Fruit fly (Drosophila melanogaster) whole organism, wandering third instar larva: ENCODE measurements around the gene ear.

Source experiments
- Abd-B ChIP-seq: fragments of >200 bp; optimal IDR thresholded peaks from 2 replicates; lab custom pipeline; 2017; ENCODE audit warnings: missing biosample characterization, missing genetic modification characterization
- CG32264 ChIP-seq: fragments of 200-800 bp; sonication (Bioruptor generic); optimal IDR thresholded peaks from 2 replicates; lab custom pipeline; 2016; ENCODE audit warnings: missing biosample characterization, missing genetic modification characterization
- CG9705 ChIP-seq: fragments of 200-800 bp; sonication (Bioruptor generic); optimal IDR thresholded peaks from 2 replicates; lab custom pipeline; 2018; ENCODE audit warnings: missing biosample characterization, mild to moderate bottlenecking, missing genetic modification characterization
- CrebA ChIP-seq: fragments of 200-800 bp; sonication (Bioruptor generic); optimal IDR thresholded peaks from 2 replicates; lab custom pipeline; 2016; ENCODE audit warnings: missing biosample characterization, mild to moderate bottlenecking, missing genetic modification characterization, borderline replicate concordance
- Dfd ChIP-seq: fragments of >200 bp; optimal IDR thresholded peaks from 2 replicates; lab custom pipeline; 2017; ENCODE audit warnings: missing biosample characterization, missing genetic modification characterization
- Dif ChIP-seq: fragments of 200-275, 200-300 bp; sonication (Bioruptor generic); optimal IDR thresholded peaks from 2 replicates; lab custom pipeline; 2018; ENCODE audit warnings: missing biosample characterization, missing genetic modification characterization; ENCODE audit not compliant: partially characterized antibody
- GATAd ChIP-seq: sonication (Bioruptor generic); optimal IDR thresholded peaks from 2 replicates; lab custom pipeline; 2016; ENCODE audit warnings: missing biosample characterization, missing genetic modification characterization
- HLH106 ChIP-seq: fragments of 200-800 bp; optimal IDR thresholded peaks from 3 replicates; lab custom pipeline; 2019; ENCODE audit warnings: missing biosample characterization, mild to moderate bottlenecking, missing genetic modification characterization, moderate library complexity
- Hnf4 ChIP-seq: fragments of 200-800 bp; sonication (Bioruptor generic); optimal IDR thresholded peaks from 2 replicates; lab custom pipeline; 2016; ENCODE audit warnings: missing biosample characterization, mild to moderate bottlenecking, missing genetic modification characterization
- Hr78 ChIP-seq: fragments of >200 bp; optimal IDR thresholded peaks from 2 replicates; lab custom pipeline; 2017; ENCODE audit warnings: missing biosample characterization, missing genetic modification characterization
- Hr83 ChIP-seq: fragments of 200-300 bp; sonication (Bioruptor generic); optimal IDR thresholded peaks from 2 replicates; lab custom pipeline; 2016; ENCODE audit warnings: missing biosample characterization, mild to moderate bottlenecking, missing genetic modification characterization, moderate library complexity; ENCODE audit not compliant: poor library complexity, severe bottlenecking
- Jra ChIP-seq: sonication (Bioruptor generic); optimal IDR thresholded peaks from 2 replicates; lab custom pipeline; 2016; ENCODE audit warnings: missing biosample characterization, missing genetic modification characterization
- Mio ChIP-seq: sonication (Bioruptor generic); optimal IDR thresholded peaks from 2 replicates; lab custom pipeline; 2016; ENCODE audit warnings: missing biosample characterization, missing genetic modification characterization
- Myc ChIP-seq: fragments of >200 bp; optimal IDR thresholded peaks from 2 replicates; lab custom pipeline; 2017
- N ChIP-seq: fragments of >200 bp; optimal IDR thresholded peaks from 2 replicates; lab custom pipeline; 2018; ENCODE audit warnings: missing biosample characterization, missing external identifiers, missing genetic modification characterization
- OdsH ChIP-seq: fragments of 200-800 bp; sonication (Bioruptor generic); optimal IDR thresholded peaks from 2 replicates; lab custom pipeline; 2016; ENCODE audit warnings: missing biosample characterization, mild to moderate bottlenecking, missing genetic modification characterization
- Rel ChIP-seq, 2 experiments: fragments of 200-800 bp; sonication (Bioruptor generic) in 1 of 2; optimal IDR thresholded peaks; 2 replicates in 1 of 2; 3 replicates in 1 of 2; lab custom pipeline; 2016 to 2019; ENCODE audit warnings: mild to moderate bottlenecking in 2 of 2, missing biosample characterization in 2 of 2, missing genetic modification characterization in 2 of 2, moderate library complexity in 1 of 2
- Sp1 ChIP-seq: fragments of 200-800 bp; sonication (Bioruptor generic); optimal IDR thresholded peaks from 3 replicates; lab custom pipeline; 2019; ENCODE audit warnings: missing biosample characterization, mild to moderate bottlenecking, missing genetic modification characterization, moderate library complexity
- Vsx2 ChIP-seq: fragments of 200-300, 225-300 bp; sonication (Bioruptor generic); optimal IDR thresholded peaks from 2 replicates; lab custom pipeline; 2018; ENCODE audit warnings: missing biosample characterization, missing genetic modification characterization; ENCODE audit not compliant: partially characterized antibody
- br ChIP-seq: fragments of 200-800 bp; sonication (Bioruptor generic); optimal IDR thresholded peaks from 2 replicates; lab custom pipeline; 2016; ENCODE audit warnings: missing biosample characterization, missing genetic modification characterization
- brk ChIP-seq: fragments of 200-800 bp; sonication (Bioruptor generic); optimal IDR thresholded peaks from 2 replicates; lab custom pipeline; 2016; ENCODE audit warnings: missing biosample characterization, mild to moderate bottlenecking, missing genetic modification characterization
- dl ChIP-seq, 2 experiments: fragments of 175-275, 200-275 bp in 1 of 2; fragments of 200-275 bp in 1 of 2; sonication (Bioruptor generic); optimal IDR thresholded peaks; lab custom pipeline; 2018; ENCODE audit warnings: mild to moderate bottlenecking in 2 of 2, missing biosample characterization in 2 of 2, missing genetic modification characterization in 2 of 2, moderate library complexity in 2 of 2; ENCODE audit not compliant: partially characterized antibody in 2 of 2, insufficient read depth in 1 of 2
- dmrt93B ChIP-seq: fragments of 200-800 bp; sonication (Bioruptor generic); optimal IDR thresholded peaks from 2 replicates; lab custom pipeline; 2018; ENCODE audit warnings: missing biosample characterization, mild to moderate bottlenecking, missing genetic modification characterization
- dsf ChIP-seq: sonication (Bioruptor generic); optimal IDR thresholded peaks from 2 replicates; lab custom pipeline; 2016; ENCODE audit warnings: missing biosample characterization, missing genetic modification characterization, borderline replicate concordance
- ey ChIP-seq: fragments of 200-800 bp; sonication (Bioruptor generic); optimal IDR thresholded peaks from 2 replicates; lab custom pipeline; 2016; ENCODE audit warnings: missing biosample characterization, missing genetic modification characterization
- foxo ChIP-seq, 2 experiments: fragments of 200-800 bp; sonication (Bioruptor generic); optimal IDR thresholded peaks; 2 replicates in 1 of 2; 3 replicates in 1 of 2; lab custom pipeline; 2016 to 2017; ENCODE audit warnings: missing biosample characterization in 2 of 2, missing genetic modification characterization in 2 of 2
- fru ChIP-seq: fragments of 200-800 bp; sonication (Bioruptor generic); optimal IDR thresholded peaks from 3 replicates; lab custom pipeline; 2016; ENCODE audit warnings: missing biosample characterization, mild to moderate bottlenecking, missing genetic modification characterization
- h ChIP-seq: fragments of 200-800 bp; sonication (Bioruptor generic); optimal IDR thresholded peaks from 3 replicates; lab custom pipeline; 2016; ENCODE audit warnings: missing biosample characterization, mild to moderate bottlenecking, missing genetic modification characterization
- jim ChIP-seq: fragments of 175-275, 200-325 bp; sonication (Bioruptor generic); optimal IDR thresholded peaks from 2 replicates; lab custom pipeline; 2016; ENCODE audit warnings: missing biosample characterization, mild to moderate bottlenecking, missing genetic modification characterization
- lola ChIP-seq: fragments of >200 bp; optimal IDR thresholded peaks from 2 replicates; lab custom pipeline; 2017; ENCODE audit warnings: missing biosample characterization, missing genetic modification characterization
- pan ChIP-seq: fragments of >200 bp; optimal IDR thresholded peaks from 2 replicates; lab custom pipeline; 2017
- psq ChIP-seq: fragments of 200-800 bp; sonication (Bioruptor generic); optimal IDR thresholded peaks from 3 replicates; lab custom pipeline; 2017; ENCODE audit warnings: missing biosample characterization, mild to moderate bottlenecking, missing genetic modification characterization, moderate library complexity
- rgr ChIP-seq: fragments of 200-800 bp; sonication (Bioruptor generic); optimal IDR thresholded peaks from 3 replicates; lab custom pipeline; 2016; ENCODE audit warnings: missing biosample characterization, mild to moderate bottlenecking, missing genetic modification characterization
- sage ChIP-seq: fragments of 200-800 bp; sonication (Bioruptor generic); optimal IDR thresholded peaks from 2 replicates; lab custom pipeline; 2016; ENCODE audit warnings: missing biosample characterization, mild to moderate bottlenecking, missing genetic modification characterization
- sv ChIP-seq: fragments of 200-800 bp; sonication (Bioruptor generic); optimal IDR thresholded peaks from 3 replicates; lab custom pipeline; 2016; ENCODE audit warnings: missing biosample characterization, missing genetic modification characterization
- tai ChIP-seq: sonication (Bioruptor generic); optimal IDR thresholded peaks from 2 replicates; lab custom pipeline; 2016; ENCODE audit warnings: missing biosample characterization, missing genetic modification characterization
- usp ChIP-seq: fragments of >200 bp; optimal IDR thresholded peaks from 2 replicates; lab custom pipeline; 2017; ENCODE audit warnings: missing biosample characterization, missing genetic modification characterization
- woc ChIP-seq: sonication (Bioruptor generic); optimal IDR thresholded peaks from 2 replicates; lab custom pipeline; 2016; ENCODE audit warnings: missing biosample characterization, mild to moderate bottlenecking, missing genetic modification characterization

The ear gene

dm6 chr3R:15288802-15289201, 31.8 kb upstream of the ear start:
- TF ChIP-seq Vsx2 (GFP tag; lab: Kevin White, UChicago) = no peak
- no peak for TF ChIP-seq woc (GFP tag; lab: Kevin White, UChicago)

- TF ChIP-seq Rel (GFP tag; optimal IDR thresholded peaks at IDR 0.05; lab: Kevin White, UChicago) (no peak), Rel (tag; optimal IDR thresholded peaks at IDR 0.05; lab: Kevin White, UChicago) (no peak), dmrt93B (no peak), tai (GFP tag; lab: Kevin White, UChicago) (no peak), CG9705 (GFP tag; lab: Kevin White, UChicago) (no peak), Hr78 (GFP tag; lab: Kevin White, UChicago) (no peak), lola (no peak), woc (GFP tag; lab: Kevin White, UChicago) (no peak), Abd-B (GFP tag; lab: Kevin White, UChicago) (no peak), HLH106 (tag; lab: Kevin White, UChicago) (no peak), Jra (GFP tag; lab: Kevin White, UChicago) (no peak), Hr83 (GFP tag; lab: Kevin White, UChicago) (no peak), N (GFP tag; lab: Kevin White, UChicago) (no peak), rgr (GFP tag; lab: Kevin White, UChicago) (no peak), psq (no peak), Dfd (GFP tag; lab: Kevin White, UChicago) (no peak), sage (GFP tag; lab: Kevin White, UChicago) (no peak), CrebA (GFP tag; lab: Kevin White, UChicago) (no peak)
- TF ChIP-seq, all 38 proteins: peak for 0
Measured at dm6 chr3R:15289828-15290641, 30.5 kb upstream of the ear start.

dm6 chr3R:15290642-15291118, 29.9 kb upstream of the ear start, which contains the start of gene CG45218:
CG45218 (minus strand) TSS chr3R:15290799.
- TF ChIP-seq jim (no peak), Rel (GFP tag; optimal IDR thresholded peaks at IDR 0.05; lab: Kevin White, UChicago) (no peak), Rel (tag; optimal IDR thresholded peaks at IDR 0.05; lab: Kevin White, UChicago) (no peak), Abd-B (GFP tag; lab: Kevin White, UChicago) (no peak), psq (no peak), Hr83 (GFP tag; lab: Kevin White, UChicago) (peak; percentile 78), Dfd (GFP tag; lab: Kevin White, UChicago) (no peak), brk (GFP tag; lab: Kevin White, UChicago) (no peak), Hr78 (GFP tag; lab: Kevin White, UChicago) (no peak), ey (GFP tag; lab: Kevin White, UChicago) (no peak), fru (no peak), dmrt93B (no peak), CG32264 (GFP tag; lab: Kevin White, UChicago) (no peak), Mio (no peak), CrebA (GFP tag; lab: Kevin White, UChicago) (no peak), N (GFP tag; lab: Kevin White, UChicago) (peak; percentile 45), br (peak; percentile 46), GATAd (GFP tag; lab: Kevin White, UChicago) (no peak), h (peak; percentile 68), usp (GFP tag; lab: Kevin White, UChicago) (no peak), woc (GFP tag; lab: Kevin White, UChicago) (no peak), sage (GFP tag; lab: Kevin White, UChicago) (no peak), CG9705 (GFP tag; lab: Kevin White, UChicago) (no peak), Vsx2 (GFP tag; lab: Kevin White, UChicago) (peak; percentile 21), Dif (GFP tag; lab: Kevin White, UChicago) (peak; percentile 68), HLH106 (tag; lab: Kevin White, UChicago) (no peak), dsf (no peak), rgr (GFP tag; lab: Kevin White, UChicago) (no peak), foxo (GFP tag; optimal IDR thresholded peaks at IDR 0.05; lab: Kevin White, UChicago) (peak in 1 of 2 experiments; percentile 23), Hnf4 (GFP tag; lab: Kevin White, UChicago) (no peak), Myc (lab: Kevin White, UChicago) (no peak), Jra (GFP tag; lab: Kevin White, UChicago) (peak; percentile 55), dl (GFP tag; optimal IDR thresholded peaks at IDR 0.05; lab: Kevin White, UChicago; ENCODE audit: insufficient read depth in 1 of 2, partially characterized antibody in 2 of 2) (peak in 1 of 2 experiments; percentile 7), sv (GFP tag; lab: Kevin White, UChicago) (no peak), OdsH (GFP tag; lab: Kevin White, UChicago) (peak; percentile 19), lola (no peak), pan (lab: Kevin White, UChicago) (no peak), tai (GFP tag; lab: Kevin White, UChicago) (no peak), Sp1 (GFP tag; lab: Kevin White, UChicago) (no peak)
